Worm (Caenorhabditis elegans) whole organism, mixed stage, embryonic: ENCODE results near the gene egas-3.

Experiments used
- M03D4.4 ChIP-seq: sonication (generic microtip); optimal IDR thresholded peaks from 2 replicates; lab custom pipeline; 2017; ENCODE audit warnings: mild to moderate bottlenecking, missing genetic modification characterization, missing compliant biosample characterization
- bed-3 ChIP-seq: fragments of 200-800 bp; sonication (Bioruptor generic); optimal IDR thresholded peaks from 3 replicates; lab custom pipeline; 2018; ENCODE audit warnings: mild to moderate bottlenecking, missing genetic modification characterization, moderate library complexity, missing compliant biosample characterization
- blmp-1 ChIP-seq: fragments of 150-350 bp; optimal IDR thresholded peaks from 2 replicates; lab custom pipeline; 2014; ENCODE audit warnings: missing biosample characterization, missing genetic modification characterization
- ceh-39 ChIP-seq: fragments of 150-350 bp; optimal IDR thresholded peaks from 2 replicates; lab custom pipeline; 2014; ENCODE audit warnings: missing biosample characterization, missing genetic modification characterization
- ceh-43 ChIP-seq: fragments of 200-800 bp; sonication (Bioruptor generic); optimal IDR thresholded peaks from 2 replicates; lab custom pipeline; 2018; ENCODE audit warnings: mild to moderate bottlenecking, missing genetic modification characterization, moderate library complexity, missing compliant biosample characterization
- ceh-83 ChIP-seq: fragments of 200-800 bp; sonication (Bioruptor generic); optimal IDR thresholded peaks from 2 replicates; lab custom pipeline; 2018; ENCODE audit warnings: mild to moderate bottlenecking, missing genetic modification characterization, missing compliant biosample characterization
- cnd-1 ChIP-seq: fragments of 200-800 bp; sonication (Bioruptor generic); optimal IDR thresholded peaks from 2 replicates; lab custom pipeline; 2018; ENCODE audit warnings: mild to moderate bottlenecking, missing genetic modification characterization, missing compliant biosample characterization
- drap-1 ChIP-seq: fragments of 200-800 bp; sonication (Bioruptor generic); optimal IDR thresholded peaks from 3 replicates; lab custom pipeline; 2018; ENCODE audit warnings: mild to moderate bottlenecking, missing genetic modification characterization, missing compliant biosample characterization
- elt-1 ChIP-seq: sonication (generic microtip); optimal IDR thresholded peaks from 2 replicates; lab custom pipeline; 2017; ENCODE audit warnings: missing genetic modification characterization, mild to moderate bottlenecking, missing compliant biosample characterization, antibody characterized with exemption, moderate library complexity, borderline replicate concordance; ENCODE audit not compliant: insufficient read depth
- elt-3 ChIP-seq: fragments of 150-350 bp; optimal IDR thresholded peaks from 2 replicates; lab custom pipeline; 2014; ENCODE audit warnings: missing biosample characterization, missing genetic modification characterization
- ham-2 ChIP-seq: fragments of 200-800 bp; sonication (Bioruptor generic); optimal IDR thresholded peaks from 2 replicates; lab custom pipeline; 2018; ENCODE audit warnings: mild to moderate bottlenecking, missing genetic modification characterization, missing compliant biosample characterization
- hlh-1 ChIP-seq: fragments of 150-350 bp; optimal IDR thresholded peaks from 2 replicates; lab custom pipeline; 2014; ENCODE audit warnings: missing biosample characterization, missing genetic modification reagents, missing genetic modification characterization
- lin-13 ChIP-seq: fragments of 150-350 bp; optimal IDR thresholded peaks from 2 replicates; lab custom pipeline; 2014; ENCODE audit warnings: missing biosample characterization, missing genetic modification characterization
- lin-32 ChIP-seq: fragments of 200-800 bp; sonication (Bioruptor generic); optimal IDR thresholded peaks from 2 replicates; lab custom pipeline; 2018; ENCODE audit warnings: mild to moderate bottlenecking, missing genetic modification characterization, missing compliant biosample characterization
- lsy-2 ChIP-seq: fragments of 150-350 bp; optimal IDR thresholded peaks from 2 replicates; lab custom pipeline; 2014; ENCODE audit warnings: missing biosample characterization, missing genetic modification characterization
- mab-5 ChIP-seq: fragments of 150-350 bp; optimal IDR thresholded peaks from 2 replicates; lab custom pipeline; 2014; ENCODE audit warnings: missing biosample characterization, missing genetic modification characterization
- mep-1 ChIP-seq: fragments of 150-350 bp; optimal IDR thresholded peaks from 2 replicates; lab custom pipeline; 2017; ENCODE audit warnings: missing biosample characterization, missing genetic modification reagents, missing genetic modification characterization, inconsistent platforms
- mls-2 ChIP-seq: sonication (generic microtip); optimal IDR thresholded peaks from 2 replicates; lab custom pipeline; 2016; ENCODE audit warnings: mild to moderate bottlenecking, missing genetic modification characterization, moderate library complexity, missing compliant biosample characterization
- nhr-12 ChIP-seq: fragments of 150-350 bp; optimal IDR thresholded peaks from 2 replicates; lab custom pipeline; 2014; ENCODE audit warnings: missing biosample characterization, missing genetic modification characterization
- nhr-2 ChIP-seq: fragments of 150-350 bp; optimal IDR thresholded peaks from 2 replicates; lab custom pipeline; 2014; ENCODE audit warnings: missing biosample characterization, missing genetic modification characterization
- nhr-237 ChIP-seq: fragments of 150-350 bp; optimal IDR thresholded peaks from 2 replicates; lab custom pipeline; 2014; ENCODE audit warnings: missing biosample characterization, missing genetic modification characterization
- nhr-28 ChIP-seq: fragments of 150-350 bp; optimal IDR thresholded peaks from 2 replicates; lab custom pipeline; 2014; ENCODE audit warnings: missing biosample characterization, missing genetic modification characterization
- nhr-76 ChIP-seq: sonication (generic microtip); optimal IDR thresholded peaks from 2 replicates; lab custom pipeline; 2017; ENCODE audit warnings: missing biosample characterization, missing genetic modification characterization
- pha-4 ChIP-seq: fragments of 150-350 bp; optimal IDR thresholded peaks from 2 replicates; lab custom pipeline; 2018; ENCODE audit warnings: missing biosample characterization, missing genetic modification reagents, missing genetic modification characterization
- sem-2 ChIP-seq: fragments of 200-800 bp; sonication (Bioruptor generic); optimal IDR thresholded peaks from 2 replicates; lab custom pipeline; 2018; ENCODE audit warnings: mild to moderate bottlenecking, missing genetic modification characterization, missing compliant biosample characterization
- snpc-4 ChIP-seq: fragments of 150-350 bp; optimal IDR thresholded peaks from 2 replicates; lab custom pipeline; 2014; ENCODE audit warnings: missing biosample characterization, missing genetic modification characterization
- sptf-1 ChIP-seq: sonication (generic microtip); optimal IDR thresholded peaks from 2 replicates; lab custom pipeline; 2017; ENCODE audit warnings: mild to moderate bottlenecking, missing genetic modification characterization, moderate library complexity, missing compliant biosample characterization
- tbx-8 ChIP-seq: fragments of 200-800 bp; sonication (Bioruptor generic); optimal IDR thresholded peaks from 2 replicates; lab custom pipeline; 2018; ENCODE audit warnings: mild to moderate bottlenecking, missing genetic modification characterization, moderate library complexity, missing compliant biosample characterization
- unc-120 ChIP-seq: sonication (generic microtip); optimal IDR thresholded peaks from 2 replicates; lab custom pipeline; 2017; ENCODE audit warnings: missing genetic modification characterization, missing compliant biosample characterization; ENCODE audit not compliant: poor library complexity, severe bottlenecking
- unc-39 ChIP-seq: fragments of 150-350 bp; optimal IDR thresholded peaks from 2 replicates; lab custom pipeline; 2014; ENCODE audit warnings: missing biosample characterization, missing genetic modification characterization
- unc-62 ChIP-seq: fragments of 150-350 bp; optimal IDR thresholded peaks from 2 replicates; lab custom pipeline; 2014; ENCODE audit warnings: missing biosample characterization, missing genetic modification reagents, missing genetic modification characterization
- ztf-11 ChIP-seq: fragments of 150-350 bp; optimal IDR thresholded peaks from 2 replicates; lab custom pipeline; 2014; ENCODE audit warnings: missing biosample characterization, missing genetic modification characterization

The egas-3 gene

DNA sequence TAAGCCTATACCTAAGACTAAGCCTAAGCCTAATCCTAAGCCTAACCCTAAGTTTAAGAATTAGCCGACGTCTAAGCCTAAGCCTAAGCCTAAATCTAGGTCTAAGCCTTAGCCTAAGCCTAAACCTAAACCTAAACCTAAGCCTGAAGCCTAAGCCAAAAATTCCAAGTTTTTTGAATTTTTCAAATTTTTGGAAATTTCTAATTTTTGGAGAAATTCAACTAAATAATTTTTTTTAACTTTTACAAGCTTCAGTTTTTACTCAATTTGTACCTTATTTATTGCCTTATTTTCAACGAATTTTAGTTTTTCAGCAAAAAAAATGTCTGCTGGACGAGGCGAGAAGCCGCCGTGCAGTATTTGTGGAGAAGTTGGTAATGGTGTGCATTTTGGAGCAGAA lies 19.9 kb downstream of the egas-3 start, which contains the start of gene nhr-70:
nhr-70 (plus strand) TSS at position 301 of the 400 bp plus-strand sequence.
- TF ChIP-seq bed-3 (GFP tag; lab: Kevin White, UChicago): no peak

- TF ChIP-seq ztf-11 (tag; lab: Kevin White, UChicago) (no peak), lsy-2 (tag; lab: Kevin White, UChicago) (no peak), unc-62 (GFP tag; lab: Kevin White, UChicago) (no peak), mep-1 (tag; lab: Kevin White, UChicago) (peak; percentile 36), unc-120 (peak; percentile 20), mab-5 (tag; lab: Kevin White, UChicago) (no peak)
These were observed 21.6 kb downstream of the egas-3 start for ce11 chrV:18614498-18614897.

DNA sequence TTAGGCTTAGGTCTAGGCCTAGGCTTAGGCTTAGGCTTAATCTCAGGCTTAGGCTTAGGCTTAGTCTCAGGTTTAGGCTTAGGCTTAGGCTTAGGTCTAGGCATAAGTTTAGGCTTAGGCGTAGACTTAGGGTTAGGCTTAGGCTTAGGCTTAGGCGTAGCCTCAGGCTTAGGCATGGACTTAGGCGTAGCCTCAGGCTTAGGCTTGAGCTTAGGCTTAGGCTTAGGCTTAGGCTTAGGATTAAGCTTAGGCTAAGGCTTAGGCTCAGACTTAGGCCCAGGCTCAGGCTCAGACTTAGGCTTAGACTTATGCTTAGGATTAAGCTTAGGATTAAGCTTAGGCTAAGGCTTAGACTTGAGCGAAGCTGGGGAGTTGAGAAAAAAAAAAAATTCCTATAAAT lies 23.0 kb downstream of the egas-3 start:
- TF ChIP-seq mab-5 (tag; lab: Kevin White, UChicago) (no peak), nhr-12 (no peak), ham-2 (GFP tag; lab: Kevin White, UChicago) (peak; percentile 50)

DNA sequence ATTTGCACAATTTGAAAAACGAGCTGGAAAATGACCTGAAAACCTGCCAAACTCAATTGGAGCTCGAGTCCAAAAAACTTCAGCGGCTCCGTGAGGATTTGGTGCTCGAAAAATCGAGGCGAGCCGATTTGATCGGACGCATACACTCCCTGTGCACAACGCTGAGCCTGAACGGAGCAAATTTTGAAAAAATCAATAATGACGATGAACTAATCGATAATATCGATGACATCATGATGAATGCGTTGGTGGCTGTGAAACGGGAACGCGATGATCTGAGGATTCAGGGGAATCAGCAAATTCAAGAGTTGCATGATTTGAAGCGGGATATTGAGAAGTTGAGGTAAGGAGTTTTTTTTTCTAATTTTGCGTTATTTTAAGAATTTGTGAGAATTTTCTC lies 30.6 kb downstream of the egas-3 start:
- TF ChIP-seq M03D4.4 (tag; lab: Kevin White, UChicago) (no peak), unc-39 (tag; lab: Kevin White, UChicago) (no peak), ceh-39 (tag; lab: Kevin White, UChicago) (no peak), unc-120 (no peak), sem-2 (no peak), sptf-1 (no peak), bed-3 (GFP tag; lab: Kevin White, UChicago) (no peak), ham-2 (GFP tag; lab: Kevin White, UChicago) (no peak), elt-1 (tag; lab: Kevin White, UChicago) (no peak), ceh-83 (GFP tag; lab: Kevin White, UChicago) (no peak), nhr-76 (no peak), mep-1 (tag; lab: Kevin White, UChicago) (no peak), blmp-1 (tag; lab: Kevin White, UChicago) (no peak), hlh-1 (no peak), cnd-1 (tag; lab: Kevin White, UChicago) (no peak), lin-32 (no peak), unc-62 (GFP tag; lab: Kevin White, UChicago) (no peak), nhr-237 (tag; lab: Kevin White, UChicago) (no peak), snpc-4 (tag; lab: Kevin White, UChicago) (no peak)

DNA sequence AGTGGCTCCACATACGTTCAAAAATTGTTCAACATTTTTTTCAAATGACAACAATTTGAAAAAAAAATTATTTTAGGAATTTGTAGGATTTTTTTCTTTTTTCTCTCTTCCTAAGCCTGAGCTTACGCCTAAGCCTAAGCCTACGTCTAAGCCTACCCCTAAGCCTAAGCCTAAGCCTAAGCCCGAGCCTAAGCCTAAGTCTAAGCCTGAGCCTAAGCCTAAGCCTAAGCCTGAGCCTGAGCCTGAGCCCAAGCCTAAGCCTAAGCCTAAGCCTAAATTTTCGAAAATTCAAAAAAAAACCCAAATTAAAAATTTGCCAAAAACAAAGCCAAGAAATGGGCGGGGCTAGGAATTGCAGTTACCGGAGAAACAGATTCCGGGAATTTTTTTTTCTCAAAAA lies 38.4 kb downstream of the egas-3 start:
- TF ChIP-seq nhr-237 (tag; lab: Kevin White, UChicago) (no peak), drap-1 (no peak), lsy-2 (tag; lab: Kevin White, UChicago) (no peak), ztf-11 (tag; lab: Kevin White, UChicago) (no peak), ceh-83 (GFP tag; lab: Kevin White, UChicago) (no peak), elt-3 (no peak), bed-3 (GFP tag; lab: Kevin White, UChicago) (no peak), nhr-2 (tag; lab: Kevin White, UChicago) (no peak), unc-120 (no peak), tbx-8 (no peak)
- TF ChIP-seq, all 35 proteins: peak for 0

DNA sequence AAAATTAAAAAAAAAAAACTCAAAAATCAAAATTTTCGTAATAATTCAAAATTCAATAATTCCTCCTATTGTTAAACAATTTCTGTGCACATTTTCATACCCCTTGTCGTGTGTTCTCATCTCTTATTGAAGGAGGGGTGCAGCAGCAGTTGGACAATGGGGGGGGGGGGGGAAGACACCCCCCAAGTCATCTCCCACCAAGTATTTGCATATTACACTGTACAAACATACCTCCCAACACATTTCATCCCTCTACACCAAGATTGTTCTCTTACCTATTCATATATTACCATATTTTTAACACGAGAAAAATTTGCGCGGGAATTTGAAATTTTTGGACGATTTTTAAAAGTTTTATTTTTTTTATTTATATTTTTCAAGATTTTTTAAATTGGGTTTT lies 39.9 kb downstream of the egas-3 start:
- peak; percentile 36 for TF ChIP-seq M03D4.4 (tag; lab: Kevin White, UChicago)
- no peak for TF ChIP-seq nhr-28
- TF ChIP-seq unc-62 (GFP tag; lab: Kevin White, UChicago): no peak
- no peak for TF ChIP-seq lsy-2 (tag; lab: Kevin White, UChicago)
- TF ChIP-seq drap-1: peak; percentile 17
- TF ChIP-seq hlh-1: peak; percentile 73
- TF ChIP-seq, all 35 proteins: peak for 3

ce11 chrV:18592448-18592847 lies 43.7 kb downstream of the egas-3 start, which contains the start of gene grdn-1:
Gene grdn-1, plus strand, starts transcription at chrV:18592748.
- TF ChIP-seq pha-4 (tag; lab: Kevin White, UChicago) (no peak), elt-1 (tag; lab: Kevin White, UChicago) (no peak), nhr-237 (tag; lab: Kevin White, UChicago) (no peak), mls-2 (tag; lab: Kevin White, UChicago) (no peak), sem-2 (no peak), nhr-2 (tag; lab: Kevin White, UChicago) (no peak), lin-13 (tag; lab: Kevin White, UChicago) (no peak), ham-2 (GFP tag; lab: Kevin White, UChicago) (no peak), ceh-43 (no peak), blmp-1 (tag; lab: Kevin White, UChicago) (no peak), unc-62 (GFP tag; lab: Kevin White, UChicago) (no peak)
